Worm (Caenorhabditis elegans) whole organism, L4/young adult: ENCODE measurements around the gene srh-220.

Source experiments
- W03F9.2 ChIP-seq: fragments of 150-350 bp; optimal IDR thresholded peaks from 2 replicates; lab custom pipeline; 2014; ENCODE audit warnings: missing biosample characterization, missing genetic modification characterization
- dao-5 ChIP-seq: sonication (generic microtip); optimal IDR thresholded peaks from 2 replicates; lab custom pipeline; 2016; ENCODE audit warnings: missing genotype, missing genetic modification characterization, moderate library complexity, missing compliant biosample characterization
- him-1 ChIP-seq: sonication (generic microtip); optimal IDR thresholded peaks from 2 replicates; lab custom pipeline; 2016; ENCODE audit warnings: missing genotype, missing genetic modification reagents, missing genetic modification characterization, missing compliant biosample characterization

ce11 chrIV:4009923-4010322 is 32.1 kb upstream of the srh-220 start:
- TF ChIP-seq dao-5 (tag; lab: Kevin White, UChicago) (no peak), him-1 (tag; lab: Kevin White, UChicago) (no peak), W03F9.2 (tag; lab: Kevin White, UChicago) (no peak)
